Fruit fly (Drosophila melanogaster): ENCODE data around the gene CG15357.

CG15357 gene

dm6 chr2L:1925917-1926864 is 19.3 kb downstream of the CG15357 start (continued):
- TF ChIP-seq bsh (GFP tag; optimal IDR thresholded peaks at IDR 0.05) (peak; percentile 3 to 7), BEAF-32 (GFP tag; optimal IDR thresholded peaks at IDR 0.05) (no peak), p53 (GFP tag; optimal IDR thresholded peaks at IDR 0.05) (no peak), chn (GFP tag; optimal IDR thresholded peaks at IDR 0.05) (no peak), B-H2 (GFP tag; optimal IDR thresholded peaks at IDR 0.05) (no peak), Awh (GFP tag; IDR thresholded peaks at IDR 0.05) (peak; percentile 66), gcm (GFP tag; optimal IDR thresholded peaks at IDR 0.05) (peak; percentile 62), CG8478 (optimal IDR thresholded peaks at IDR 0.05) (no peak), Dll (GFP tag; IDR thresholded peaks at IDR 0.05; ENCODE audit: partially characterized antibody) (no peak), Elba2 (GFP tag; optimal IDR thresholded peaks at IDR 0.05) (no peak), CG15269 (tag; optimal IDR thresholded peaks at IDR 0.05) (peak; percentile 3), Sry-δ (GFP tag; optimal IDR thresholded peaks at IDR 0.05) (no peak), al (GFP tag; IDR thresholded peaks at IDR 0.05) (no peak), ap (GFP tag; IDR thresholded peaks at IDR 0.05) (no peak; the same call in 1 of the 2 replicates), grn (GFP tag; optimal IDR thresholded peaks at IDR 0.05) (no peak), tin (GFP tag; optimal IDR thresholded peaks at IDR 0.05) (peak; percentile 6), peb (GFP tag; IDR thresholded peaks at IDR 0.05) (no peak), usp (GFP tag; optimal IDR thresholded peaks at IDR 0.05) (no peak), CG3838 (GFP tag; optimal IDR thresholded peaks at IDR 0.05) (no peak), wdn (GFP tag; IDR thresholded peaks at IDR 0.05) (no peak), toy (GFP tag; IDR thresholded peaks at IDR 0.05) (no peak), amos (GFP tag; IDR thresholded peaks at IDR 0.05; ENCODE audit: partially characterized antibody) (no peak), CG15011 (GFP tag; optimal IDR thresholded peaks at IDR 0.05) (no peak), Sox102F (GFP tag; optimal IDR thresholded peaks at IDR 0.05) (peak; percentile 71), br (optimal IDR thresholded peaks at IDR 0.05) (no peak), zfh1 (GFP tag; IDR thresholded peaks at IDR 0.05) (peak; percentile 40; the same call in 1 of the 3 replicates), CG11398 (GFP tag; optimal IDR thresholded peaks at IDR 0.05) (no peak), Xbp1 (GFP tag; optimal IDR thresholded peaks at IDR 0.05) (no peak), pros (GFP tag; optimal IDR thresholded peaks at IDR 0.05) (peak; percentile 26), CG7786 (GFP tag; optimal IDR thresholded peaks at IDR 0.05) (no peak), tap (tag; optimal IDR thresholded peaks at IDR 0.05) (no peak), cas (GFP tag; IDR thresholded peaks at IDR 0.05) (no peak), zfh2 (GFP tag; optimal IDR thresholded peaks at IDR 0.05) (no peak), CG14667 (GFP tag; IDR thresholded peaks at IDR 0.05) (no peak), Dek (tag; optimal IDR thresholded peaks at IDR 0.05) (no peak), HHEX (GFP tag; optimal IDR thresholded peaks at IDR 0.05) (no peak), fru (optimal IDR thresholded peaks at IDR 0.05) (no peak), lov (optimal IDR thresholded peaks at IDR 0.05) (no peak), lov (GFP tag; IDR thresholded peaks at IDR 0.05) (no peak), CG1647 (GFP tag; optimal IDR thresholded peaks at IDR 0.05) (no peak), CG31224 (GFP tag; IDR thresholded peaks at IDR 0.05) (no peak), nau (GFP tag; optimal IDR thresholded peaks at IDR 0.05) (no peak), CG1024 (GFP tag; IDR thresholded peaks at IDR 0.05) (peak; percentile 37; the same call in 1 of the 2 replicates), CG12744 (GFP tag; optimal IDR thresholded peaks at IDR 0.05) (no peak), CG2889 (GFP tag; IDR thresholded peaks at IDR 0.05) (no peak), dati (GFP tag; IDR thresholded peaks at IDR 0.05) (no peak), Dad (GFP tag; optimal IDR thresholded peaks at IDR 0.05) (no peak), nmo (GFP tag; optimal IDR thresholded peaks at IDR 0.05) (no peak), CoRest (tag; optimal IDR thresholded peaks at IDR 0.05) (no peak), Fer2 (tag; optimal IDR thresholded peaks at IDR 0.05) (no peak), CG6683 (GFP tag; optimal IDR thresholded peaks at IDR 0.05) (no peak)
